Fruit fly (Drosophila melanogaster) whole organism: ENCODE measurements around the gene cindr.

Source experiments
- EcR ChIP-seq, 2 experiments: fragments of >200 bp; optimal IDR thresholded peaks; 2 replicates each; lab custom pipeline; 2017; ENCODE audit warnings: missing biosample characterization in 2 of 2, missing genetic modification characterization in 2 of 2, missing genetic modification reagents in 2 of 2
- psq ChIP-seq: fragments of >200 bp; optimal IDR thresholded peaks from 2 replicates; lab custom pipeline; 2017

DNA sequence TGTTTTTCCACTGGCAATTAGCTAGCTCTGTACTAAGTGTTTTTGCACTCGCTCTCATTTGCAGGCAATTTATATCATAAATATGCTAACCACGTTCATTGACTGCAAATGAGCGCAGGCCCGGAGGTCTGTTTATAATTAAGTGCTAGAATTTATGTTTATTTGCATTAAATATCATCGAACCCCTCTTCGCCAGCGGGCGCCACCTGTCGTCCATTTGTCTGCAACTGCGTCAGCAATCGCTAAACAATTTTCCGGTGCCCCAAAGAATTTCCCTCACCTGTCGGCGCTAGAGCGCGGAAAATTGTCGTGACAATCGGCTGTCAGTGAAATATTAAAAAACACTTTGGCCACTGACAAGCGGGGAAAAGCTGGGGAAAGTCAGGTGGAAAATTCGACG is 37.7 kb upstream of the cindr start:
- TF ChIP-seq psq (lab: Kevin White, UChicago) (no peak), EcR (GFP tag; optimal IDR thresholded peaks at IDR 0.05; lab: Kevin White, UChicago) (no peak)
